Worm (Caenorhabditis elegans): Measurements from ENCODE around the gene Y75B7B.2.

Gene Y75B7B.2

ce11 chrV:1275924-1276323 lies at the start of gene Y75B7B.2:
Y75B7B.2 (minus strand) TSS chrV:1276024.
- TF ChIP-seq him-1 (tag; optimal IDR thresholded peaks at IDR 0.05) (no peak), dao-5 (tag; optimal IDR thresholded peaks at IDR 0.05) (no peak), W03F9.2 (tag; optimal IDR thresholded peaks at IDR 0.05) (no peak)

ce11 chrV:1321776-1322175 lies 46.0 kb upstream of the Y75B7B.2 start:
- TF ChIP-seq W03F9.2 (tag; optimal IDR thresholded peaks at IDR 0.05) (no peak), him-1 (tag; optimal IDR thresholded peaks at IDR 0.05) (no peak), dao-5 (tag; optimal IDR thresholded peaks at IDR 0.05) (no peak)

- TF ChIP-seq him-1 (tag; optimal IDR thresholded peaks at IDR 0.05) = no peak
- no peak for TF ChIP-seq W03F9.2 (tag; optimal IDR thresholded peaks at IDR 0.05)
Measured at ce11 chrV:1317869-1318354, 42.1 kb upstream of the Y75B7B.2 start, which contains the start of gene F16B3.3. F16B3.3 (minus strand) TSS chrV:1317919.

- TF ChIP-seq dao-5 (tag; optimal IDR thresholded peaks at IDR 0.05) (no peak), W03F9.2 (tag; optimal IDR thresholded peaks at IDR 0.05) (no peak), him-1 (tag; optimal IDR thresholded peaks at IDR 0.05) (no peak)
Measured at ce11 chrV:1314819-1315218, 39.0 kb upstream of the Y75B7B.2 start, which contains the start of gene F16B3.2. F16B3.2 (plus strand) TSS chrV:1315119.

- TF ChIP-seq W03F9.2 (tag; optimal IDR thresholded peaks at IDR 0.05) = no peak
- TF ChIP-seq dao-5 (tag; optimal IDR thresholded peaks at IDR 0.05) = no peak
- TF ChIP-seq him-1 (tag; optimal IDR thresholded peaks at IDR 0.05) = no peak
Measured at ce11 chrV:1313274-1313673, 37.5 kb upstream of the Y75B7B.2 start.

ce11 chrV:1307730-1308129 lies 31.9 kb upstream of the Y75B7B.2 start:
- no peak for TF ChIP-seq him-1 (tag; optimal IDR thresholded peaks at IDR 0.05)
- no peak for TF ChIP-seq dao-5 (tag; optimal IDR thresholded peaks at IDR 0.05)
- TF ChIP-seq W03F9.2 (tag; optimal IDR thresholded peaks at IDR 0.05) = no peak

- TF ChIP-seq dao-5 (tag; optimal IDR thresholded peaks at IDR 0.05) (no peak), him-1 (tag; optimal IDR thresholded peaks at IDR 0.05) (no peak), W03F9.2 (tag; optimal IDR thresholded peaks at IDR 0.05) (no peak)
Measured at ce11 chrV:1305846-1306245, 30.0 kb upstream of the Y75B7B.2 start.

ce11 chrV:1302090-1302489 lies 26.3 kb upstream of the Y75B7B.2 start:
- TF ChIP-seq dao-5 (tag; optimal IDR thresholded peaks at IDR 0.05) (no peak), W03F9.2 (tag; optimal IDR thresholded peaks at IDR 0.05) (no peak), him-1 (tag; optimal IDR thresholded peaks at IDR 0.05) (no peak)

- TF ChIP-seq W03F9.2 (tag; optimal IDR thresholded peaks at IDR 0.05) (no peak), dao-5 (tag; optimal IDR thresholded peaks at IDR 0.05) (no peak), him-1 (tag; optimal IDR thresholded peaks at IDR 0.05) (no peak)
Measured at ce11 chrV:1299232-1299631, 23.4 kb upstream of the Y75B7B.2 start, which contains the start of gene egl-2. egl-2 (minus strand) TSS chrV:1299332.

- TF ChIP-seq W03F9.2 (tag; optimal IDR thresholded peaks at IDR 0.05) (no peak), him-1 (tag; optimal IDR thresholded peaks at IDR 0.05) (no peak), dao-5 (tag; optimal IDR thresholded peaks at IDR 0.05) (no peak)
Measured at ce11 chrV:1287276-1287675, 11.5 kb upstream of the Y75B7B.2 start.

ce11 chrV:1285657-1286123 lies 9.9 kb upstream of the Y75B7B.2 start, which contains the start of gene tank-1:
tank-1 (minus strand) TSS chrV:1285707.
- TF ChIP-seq W03F9.2 (tag; optimal IDR thresholded peaks at IDR 0.05) (no peak), dao-5 (tag; optimal IDR thresholded peaks at IDR 0.05) (no peak), him-1 (tag; optimal IDR thresholded peaks at IDR 0.05) (no peak)

- no peak for TF ChIP-seq him-1 (tag; optimal IDR thresholded peaks at IDR 0.05)
- TF ChIP-seq dao-5 (tag; optimal IDR thresholded peaks at IDR 0.05) = no peak
- TF ChIP-seq W03F9.2 (tag; optimal IDR thresholded peaks at IDR 0.05) = no peak
Measured at ce11 chrV:1278529-1278928, 2.7 kb upstream of the Y75B7B.2 start.

ce11 chrV:1277926-1278325 lies 2.1 kb upstream of the Y75B7B.2 start:
- no peak for TF ChIP-seq him-1 (tag; optimal IDR thresholded peaks at IDR 0.05)
- TF ChIP-seq W03F9.2 (tag; optimal IDR thresholded peaks at IDR 0.05) = no peak
- no peak for TF ChIP-seq dao-5 (tag; optimal IDR thresholded peaks at IDR 0.05)

ce11 chrV:1270611-1271010 lies 5.2 kb downstream of the Y75B7B.2 start, which contains the start of gene Y75B7B.1:
Y75B7B.1 (plus strand) TSS chrV:1270911.
- no peak for TF ChIP-seq dao-5 (tag; optimal IDR thresholded peaks at IDR 0.05)

- no peak for TF ChIP-seq dao-5 (tag; optimal IDR thresholded peaks at IDR 0.05)
- TF ChIP-seq W03F9.2 (tag; optimal IDR thresholded peaks at IDR 0.05) = no peak
- no peak for TF ChIP-seq him-1 (tag; optimal IDR thresholded peaks at IDR 0.05)
Measured at ce11 chrV:1266540-1266939, 9.3 kb downstream of the Y75B7B.2 start.
